Fruit fly (Drosophila melanogaster) ovary, adult (tissue): Measurements from ENCODE around the gene CG12182.

Experiments
- CG17801 ChIP-seq: fragments of 200-800 bp; optimal IDR thresholded peaks from 2 replicates; lab custom pipeline; 2019; ENCODE audit warnings: missing biosample characterization, mild to moderate bottlenecking, missing genetic modification characterization, moderate library complexity; ENCODE audit not compliant: partially characterized antibody

CG12182 gene

dm6 chr3L:2595481-2595880 is 3.9 kb downstream of the CG12182 start, which contains the start of gene CG16984:
CG16984 (plus strand) TSS chr3L:2595781.
- no peak for TF ChIP-seq CG17801 (GFP tag; lab: Kevin White, UChicago)

- TF ChIP-seq CG17801 (GFP tag; lab: Kevin White, UChicago): no peak
Observed at dm6 chr3L:2590764-2591309, 8.5 kb downstream of the CG12182 start.

DNA sequence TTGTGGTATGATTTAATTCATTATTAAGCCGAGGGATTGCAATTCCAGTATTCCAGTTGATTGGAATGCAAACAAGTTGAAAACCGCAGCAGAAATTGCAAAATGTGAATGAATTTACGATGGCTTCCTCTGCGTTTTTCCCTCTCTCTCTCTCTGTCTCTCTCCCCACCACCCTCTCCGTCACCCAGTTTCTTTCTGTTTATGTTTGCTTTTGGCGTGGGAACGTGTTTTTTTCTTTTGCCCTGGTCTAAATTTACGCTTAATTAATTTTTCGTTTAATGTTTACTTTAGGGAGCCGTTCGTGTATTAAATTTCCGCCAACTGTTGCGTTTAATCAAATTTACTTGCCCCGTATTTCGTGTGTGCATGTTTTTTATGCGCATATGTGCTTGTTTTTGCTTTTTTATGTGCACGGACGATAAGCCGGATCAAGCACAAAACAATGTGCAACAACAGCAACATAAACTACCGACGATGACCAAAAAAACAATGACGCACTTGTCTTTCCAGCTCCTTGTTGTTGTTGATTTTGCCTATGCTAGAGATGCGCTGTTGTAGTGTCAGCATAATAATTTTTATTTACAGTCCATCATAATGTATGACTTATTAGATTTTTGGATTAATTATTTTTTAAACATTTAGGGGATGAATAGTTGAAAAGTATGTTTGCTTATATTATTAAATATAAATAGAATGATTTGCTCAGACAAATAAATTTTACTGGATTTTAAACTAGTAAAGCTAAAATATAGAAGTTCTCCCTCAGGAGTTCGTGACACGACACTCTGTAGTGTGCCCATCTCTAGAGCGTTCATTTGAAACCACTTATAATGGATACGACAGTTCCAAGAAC is 9.2 kb downstream of the CG12182 start:
- peak; percentile 89 for TF ChIP-seq CG17801 (GFP tag; lab: Kevin White, UChicago)

DNA sequence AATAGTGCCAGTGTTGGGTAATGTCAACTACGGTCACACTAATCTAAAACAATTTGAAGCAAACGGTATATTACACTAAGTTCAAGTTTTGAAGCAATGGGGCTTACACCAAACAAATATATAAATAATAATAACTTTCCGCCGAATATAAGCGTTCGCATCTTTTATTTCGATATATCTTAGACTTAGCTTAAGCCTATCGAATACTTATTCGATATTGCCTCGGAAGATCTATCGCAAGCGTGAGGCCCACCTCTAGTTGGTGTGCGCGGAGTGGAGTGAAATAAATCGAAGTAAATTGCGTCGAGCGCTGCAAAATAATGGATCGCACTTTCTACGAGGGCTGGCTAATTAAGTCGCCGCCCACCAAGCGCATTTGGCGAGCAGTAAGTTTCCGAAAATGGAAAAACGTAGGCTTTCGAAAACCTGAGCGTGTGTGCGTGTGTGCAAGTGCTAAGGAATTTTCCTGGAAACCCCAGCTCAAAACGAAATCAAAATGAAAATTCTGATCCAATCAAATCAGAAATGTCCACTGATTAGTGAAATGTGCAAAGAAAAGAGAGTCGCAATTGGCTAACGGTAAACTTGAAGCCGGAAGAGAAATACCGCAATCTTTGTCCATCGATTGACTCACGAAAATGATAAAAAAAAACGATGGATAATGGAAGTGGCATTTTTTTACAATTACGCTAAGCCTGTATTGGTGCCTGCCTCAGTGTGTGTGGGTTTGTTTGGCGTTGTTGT is 10.0 kb downstream of the CG12182 start, which contains the start of gene dos:
Gene dos, plus strand, starts transcription at position 248 of the 744 bp plus-strand sequence.
- peak; percentile 67 for TF ChIP-seq CG17801 (GFP tag; lab: Kevin White, UChicago)

dm6 chr3L:2588306-2588705 is 11.1 kb downstream of the CG12182 start:
- no peak for TF ChIP-seq CG17801 (GFP tag; lab: Kevin White, UChicago)

DNA sequence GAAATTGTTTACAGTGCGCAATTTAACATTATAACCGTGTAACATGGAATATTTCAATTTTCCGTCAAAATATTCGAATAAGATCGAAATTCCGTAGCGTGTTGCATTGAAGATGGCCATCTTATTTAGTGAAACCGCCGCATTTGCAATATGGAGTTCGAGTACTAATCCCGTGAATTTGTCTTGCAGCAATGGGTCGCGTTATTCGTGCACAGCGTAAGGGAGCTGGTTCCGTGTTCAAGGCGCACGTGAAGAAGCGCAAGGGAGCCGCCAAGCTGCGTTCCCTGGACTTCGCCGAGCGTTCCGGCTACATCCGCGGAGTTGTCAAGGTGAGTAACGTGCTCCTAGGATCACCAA is 11.8 kb downstream of the CG12182 start:
- TF ChIP-seq CG17801 (GFP tag; lab: Kevin White, UChicago): no peak

DNA sequence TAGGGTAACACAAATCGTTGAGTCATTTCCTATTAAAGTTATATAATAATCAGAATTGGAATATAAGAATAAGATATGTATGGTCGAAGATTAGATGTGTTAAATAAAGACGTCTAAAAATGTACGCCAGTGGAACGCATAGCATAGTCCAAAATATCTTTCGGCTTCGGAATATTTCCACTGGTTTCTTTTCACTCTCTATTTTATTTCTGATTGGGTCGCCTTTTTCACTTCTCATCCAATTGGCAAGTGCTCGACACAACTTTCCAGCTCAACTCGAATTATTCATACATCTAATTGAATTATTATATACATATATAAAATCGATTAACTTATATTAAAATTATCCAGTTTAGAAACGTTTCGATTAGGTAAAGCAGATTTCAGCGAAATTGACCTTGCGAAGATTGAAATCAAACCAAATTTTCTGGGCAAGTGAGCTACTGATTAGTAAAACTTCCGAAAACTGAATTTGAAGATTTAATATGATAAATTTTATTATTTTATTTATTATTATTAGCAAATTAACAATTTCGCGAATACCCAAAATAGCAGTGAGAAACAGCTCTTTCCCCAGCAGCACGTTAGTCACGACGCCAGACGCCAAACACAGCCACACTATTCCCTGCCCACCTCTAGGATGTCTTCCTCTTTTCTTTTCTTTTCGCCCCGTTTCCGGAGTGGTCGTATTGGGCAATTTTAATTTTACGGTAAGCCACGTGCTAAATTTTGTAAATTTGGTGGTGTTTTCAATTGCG is 12.4 kb downstream of the CG12182 start, which contains the start of gene RpL8:
Gene RpL8, plus strand, starts transcription at position 653 of the 758 bp plus-strand sequence.
- TF ChIP-seq CG17801 (GFP tag; lab: Kevin White, UChicago): peak; percentile 81

DNA sequence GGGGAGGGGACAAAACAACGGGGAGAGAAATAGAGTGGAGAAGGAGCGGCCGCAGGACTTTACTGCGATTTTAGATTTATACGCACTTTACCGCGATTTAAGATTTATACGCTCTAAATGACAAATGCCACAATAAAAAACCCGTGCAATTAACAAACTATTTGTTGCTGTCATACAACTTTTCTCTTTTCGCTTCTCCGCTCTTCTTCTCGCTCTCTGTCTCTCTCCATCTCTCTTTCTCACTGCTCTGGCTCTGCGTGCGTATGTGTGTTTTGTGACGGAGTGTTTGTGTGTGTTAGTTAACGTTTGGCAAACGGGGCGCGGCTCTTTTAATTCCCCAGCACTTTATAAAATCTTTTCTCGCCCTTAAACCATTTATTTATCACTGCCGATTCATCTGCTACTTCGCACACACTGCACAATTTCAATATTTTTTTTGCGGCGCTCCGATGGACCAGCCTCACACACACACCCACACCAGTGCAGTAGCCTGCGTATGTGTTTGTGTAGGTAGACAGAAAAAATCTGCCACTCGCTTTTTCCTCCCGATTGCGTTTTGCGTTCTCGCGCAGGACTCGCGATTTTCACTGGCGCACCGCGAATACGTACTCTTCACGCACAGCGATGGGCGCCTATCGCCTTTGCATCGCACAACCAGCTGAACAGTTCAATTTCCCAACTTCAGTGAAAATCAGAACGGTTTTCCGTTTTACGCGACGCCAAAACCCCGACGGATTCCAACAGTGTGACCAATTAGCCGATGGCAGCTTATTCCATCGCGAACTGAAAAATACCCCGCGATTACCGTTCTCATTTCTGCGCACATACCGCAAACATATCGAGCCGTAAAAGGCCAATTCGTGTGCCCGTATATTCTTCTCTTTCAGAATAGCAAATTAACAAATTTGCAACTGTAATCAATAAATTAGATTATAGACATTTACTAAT is 13.3 kb downstream of the CG12182 start, which contains the start of gene msn:
Gene msn, minus strand, starts transcription at position 747 of the 948 bp plus-strand sequence.
- TF ChIP-seq CG17801 (GFP tag; lab: Kevin White, UChicago): no peak

DNA sequence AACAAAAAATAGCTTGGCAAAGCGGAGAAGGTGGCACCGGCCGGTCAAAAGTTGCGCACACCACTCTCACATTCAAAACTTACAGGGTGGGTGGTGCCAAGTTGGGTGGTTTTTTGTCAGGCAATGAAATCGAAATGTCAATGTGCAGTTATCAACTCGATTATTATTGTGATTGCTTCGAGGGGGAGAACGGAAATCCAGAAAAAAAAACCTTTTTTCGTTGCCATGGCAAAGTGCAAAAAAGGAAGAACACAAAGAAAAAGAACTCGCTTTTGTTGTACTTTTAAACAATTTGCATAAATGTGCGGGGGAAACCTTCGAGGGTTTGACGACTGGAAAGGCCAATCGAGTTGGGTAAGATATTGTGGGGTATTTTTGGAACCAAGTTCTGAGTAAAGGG is 14.6 kb downstream of the CG12182 start:
- TF ChIP-seq CG17801 (GFP tag; lab: Kevin White, UChicago): no peak

- no peak for TF ChIP-seq CG17801 (GFP tag; lab: Kevin White, UChicago)
Observed at dm6 chr3L:2584119-2584805, 15.1 kb downstream of the CG12182 start.

- no peak for TF ChIP-seq CG17801 (GFP tag; lab: Kevin White, UChicago)
Observed at dm6 chr3L:2583537-2583870, 15.9 kb downstream of the CG12182 start.

dm6 chr3L:2582753-2583536 is 16.4 kb downstream of the CG12182 start:
- no peak for TF ChIP-seq CG17801 (GFP tag; lab: Kevin White, UChicago)
